Worm (Caenorhabditis elegans) whole organism, late embryonic: ENCODE data around the gene F58A4.6.

Source experiments
- ahr-1 ChIP-seq: sonication (generic microtip); optimal IDR thresholded peaks from 2 replicates; lab custom pipeline; 2016; ENCODE audit warnings: missing genetic modification characterization, missing compliant biosample characterization
- ceh-18 ChIP-seq: sonication (generic microtip); optimal IDR thresholded peaks from 2 replicates; lab custom pipeline; 2016; ENCODE audit warnings: missing genetic modification characterization, missing compliant biosample characterization
- che-1 ChIP-seq: sonication (generic microtip); optimal IDR thresholded peaks from 2 replicates; lab custom pipeline; 2016; ENCODE audit warnings: mild to moderate bottlenecking, missing genetic modification characterization, missing compliant biosample characterization
- dmd-4 ChIP-seq: sonication (generic microtip); optimal IDR thresholded peaks from 2 replicates; lab custom pipeline; 2016; ENCODE audit warnings: borderline replicate concordance, missing genetic modification characterization, missing compliant biosample characterization
- dve-1 ChIP-seq: sonication (generic microtip); optimal IDR thresholded peaks from 2 replicates; lab custom pipeline; 2017; ENCODE audit warnings: antibody characterized with exemption, mild to moderate bottlenecking, missing genetic modification characterization, missing compliant biosample characterization
- ets-4 ChIP-seq: sonication (generic microtip); optimal IDR thresholded peaks from 2 replicates; lab custom pipeline; 2016; ENCODE audit warnings: missing genetic modification characterization, missing compliant biosample characterization
- fkh-10 ChIP-seq: fragments of 150-350 bp; optimal IDR thresholded peaks from 2 replicates; lab custom pipeline; 2014; ENCODE audit warnings: missing biosample characterization, missing genetic modification reagents, missing genetic modification characterization
- gmeb-2 ChIP-seq: sonication (generic microtip); optimal IDR thresholded peaks from 2 replicates; lab custom pipeline; 2016; ENCODE audit warnings: missing genetic modification characterization, inconsistent platforms, missing compliant biosample characterization
- hlh-13 ChIP-seq: fragments of 200-800 bp; sonication (Bioruptor generic); optimal IDR thresholded peaks from 2 replicates; lab custom pipeline; 2018; ENCODE audit warnings: mild to moderate bottlenecking, missing genetic modification characterization, missing compliant biosample characterization
- hlh-15 ChIP-seq: sonication (generic microtip); optimal IDR thresholded peaks from 2 replicates; lab custom pipeline; 2016; ENCODE audit warnings: missing genetic modification characterization, missing compliant biosample characterization
- hlh-30 ChIP-seq: sonication (generic microtip); optimal IDR thresholded peaks from 2 replicates; lab custom pipeline; 2017; ENCODE audit warnings: antibody characterized with exemption, missing genetic modification characterization, missing compliant biosample characterization; ENCODE audit not compliant: insufficient read depth
- hlh-8 ChIP-seq: sonication (generic microtip); optimal IDR thresholded peaks from 2 replicates; lab custom pipeline; 2016; ENCODE audit warnings: missing genotype, missing genetic modification characterization, missing compliant biosample characterization
- lin-11 ChIP-seq: fragments of 200-800 bp; sonication (Bioruptor generic); optimal IDR thresholded peaks from 2 replicates; lab custom pipeline; 2018; ENCODE audit warnings: mild to moderate bottlenecking, missing genetic modification characterization, missing compliant biosample characterization
- mec-3 ChIP-seq: sonication (generic microtip); optimal IDR thresholded peaks from 2 replicates; lab custom pipeline; 2016; ENCODE audit warnings: borderline replicate concordance, missing genetic modification characterization, missing compliant biosample characterization
- nfya-1 ChIP-seq: sonication (generic microtip); optimal IDR thresholded peaks from 2 replicates; lab custom pipeline; 2017; ENCODE audit warnings: missing genetic modification characterization, mild to moderate bottlenecking, missing compliant biosample characterization, antibody characterized with exemption, moderate library complexity
- nhr-232 ChIP-seq: sonication (generic microtip); optimal IDR thresholded peaks from 2 replicates; lab custom pipeline; 2016; ENCODE audit warnings: missing genetic modification characterization, missing compliant biosample characterization
- odd-2 ChIP-seq: sonication (generic microtip); optimal IDR thresholded peaks from 2 replicates; lab custom pipeline; 2017; ENCODE audit warnings: antibody characterized with exemption, mild to moderate bottlenecking, missing genetic modification characterization, missing compliant biosample characterization
- pax-1 ChIP-seq: fragments of 150-350 bp; optimal IDR thresholded peaks from 2 replicates; lab custom pipeline; 2014; ENCODE audit warnings: missing biosample characterization, missing genetic modification characterization
- pha-2 ChIP-seq: sonication (generic microtip); optimal IDR thresholded peaks from 2 replicates; lab custom pipeline; 2017; ENCODE audit warnings: mild to moderate bottlenecking, missing genetic modification characterization, missing compliant biosample characterization
- sox-4 ChIP-seq: sonication (generic microtip); optimal IDR thresholded peaks from 2 replicates; lab custom pipeline; 2017; ENCODE audit warnings: mild to moderate bottlenecking, missing genetic modification characterization, inconsistent platforms, missing compliant biosample characterization
- tbx-2 ChIP-seq: sonication (generic microtip); optimal IDR thresholded peaks from 2 replicates; lab custom pipeline; 2016; ENCODE audit warnings: missing genetic modification characterization, missing compliant biosample characterization
- unc-42 ChIP-seq: sonication (generic microtip); optimal IDR thresholded peaks from 2 replicates; lab custom pipeline; 2016; ENCODE audit warnings: missing genotype, missing genetic modification characterization, missing compliant biosample characterization
- zip-5 ChIP-seq: sonication (generic microtip); optimal IDR thresholded peaks from 2 replicates; lab custom pipeline; 2016; ENCODE audit warnings: missing genetic modification characterization, missing compliant biosample characterization

The F58A4.6 gene

DNA sequence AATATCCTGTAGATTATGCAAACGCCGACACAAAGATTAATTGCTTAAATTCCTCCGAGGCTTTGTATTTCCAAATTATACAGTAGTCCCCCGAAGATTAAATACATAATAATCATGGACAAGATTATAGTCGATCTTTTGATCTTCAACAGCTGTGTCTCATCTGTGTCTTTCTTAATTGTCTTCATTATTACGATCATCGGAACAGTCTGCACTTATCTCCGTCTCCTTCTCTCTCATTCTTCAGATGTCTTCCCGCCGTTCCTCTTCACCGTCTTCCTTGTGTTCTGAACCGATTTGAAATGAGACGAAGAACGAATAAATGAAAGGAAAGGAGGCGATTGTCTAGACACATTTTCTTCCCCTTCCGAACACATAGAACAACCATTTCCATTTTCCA is 46.8 kb downstream of the F58A4.6 start:
- no peak for TF ChIP-seq hlh-15
- TF ChIP-seq hlh-8 (tag; lab: Kevin White, UChicago), result peak; percentile 40

DNA sequence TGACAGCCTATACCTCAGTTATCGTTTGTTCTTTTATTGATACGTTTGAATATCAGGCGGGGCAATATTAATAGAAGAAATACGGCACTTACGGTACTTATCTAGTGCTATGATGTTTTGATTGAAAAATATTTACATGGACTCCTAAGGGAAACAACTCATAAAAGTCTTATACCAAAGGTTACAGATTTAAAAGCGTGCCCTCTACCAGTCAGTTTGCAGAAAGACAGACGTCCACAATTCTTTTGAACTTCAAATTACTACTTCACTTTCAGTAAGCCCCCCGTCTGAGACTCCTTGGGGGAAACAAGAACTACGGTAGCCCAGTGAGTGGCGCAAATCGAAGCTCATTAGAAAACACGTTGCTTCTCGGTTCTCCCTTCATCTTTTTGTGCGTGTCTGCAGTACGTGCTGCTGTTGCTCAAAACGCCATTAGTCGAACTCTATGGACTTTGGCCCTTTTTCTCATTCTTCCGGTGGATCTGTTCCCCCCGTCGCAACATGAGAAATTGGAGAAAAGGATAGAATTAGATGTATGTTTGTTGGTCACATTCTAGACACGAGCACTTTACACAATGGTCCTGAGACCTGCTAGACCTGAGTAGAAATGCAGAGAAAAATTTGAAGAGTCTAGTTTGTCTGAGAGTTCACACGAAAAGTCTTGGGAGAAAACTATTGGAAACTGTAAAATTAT is 48.1 kb downstream of the F58A4.6 start:
- TF ChIP-seq ceh-18 (peak; percentile 49), pax-1 (no peak), ets-4 (tag; lab: Kevin White, UChicago) (no peak), nfya-1 (tag; lab: Kevin White, UChicago) (no peak), hlh-13 (GFP tag; lab: Kevin White, UChicago) (no peak)

- TF ChIP-seq mec-3 (tag; lab: Kevin White, UChicago) (no peak), lin-11 (no peak), zip-5 (tag; lab: Kevin White, UChicago) (no peak), che-1 (tag; lab: Kevin White, UChicago) (no peak), ahr-1 (tag; lab: Kevin White, UChicago) (no peak)
Observed at ce11 chrIII:9663943-9664342, 49.7 kb downstream of the F58A4.6 start.

DNA sequence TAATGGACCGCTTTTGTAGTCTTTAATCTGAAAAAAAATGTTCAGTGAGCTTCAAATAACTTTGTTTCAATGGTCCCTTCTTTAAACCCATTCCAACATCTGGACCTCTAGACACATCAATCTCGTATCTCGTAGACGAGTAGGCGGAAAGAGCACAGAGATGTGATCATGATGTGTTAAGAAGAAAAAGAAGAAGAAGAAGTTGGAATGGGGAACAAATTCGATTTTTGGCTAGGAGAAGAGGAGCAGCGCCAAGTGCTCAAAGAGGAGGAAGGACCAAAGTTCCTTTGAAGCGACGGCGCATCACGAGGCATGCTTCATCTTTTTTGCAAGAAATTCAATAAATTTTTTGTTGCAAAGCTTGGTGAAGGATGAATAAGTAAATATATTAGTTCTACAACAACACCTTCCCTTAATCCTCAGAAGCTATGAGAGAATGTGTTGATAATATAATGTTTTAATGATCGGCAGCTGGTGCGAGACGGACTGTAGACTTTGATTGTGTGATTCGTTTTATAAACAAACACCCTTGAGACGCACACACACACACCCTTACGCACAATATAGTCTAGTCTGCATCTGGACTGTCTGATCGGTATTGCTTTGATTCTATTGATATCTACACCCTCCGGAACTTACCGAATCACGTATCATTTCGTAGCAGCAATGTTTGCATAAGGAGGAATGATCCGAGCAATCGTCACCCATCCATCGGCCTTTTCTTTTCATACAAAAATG is 50.4 kb downstream of the F58A4.6 start:
- TF ChIP-seq pha-2 (tag; lab: Kevin White, UChicago), result no peak
- TF ChIP-seq gmeb-2 (tag; lab: Kevin White, UChicago), result no peak
- TF ChIP-seq dve-1 (tag; lab: Kevin White, UChicago), result no peak
- no peak for TF ChIP-seq fkh-10
- no peak for TF ChIP-seq nhr-232
- TF ChIP-seq odd-2 (tag; lab: Kevin White, UChicago), result peak; percentile 13
- no peak for TF ChIP-seq dmd-4
- TF ChIP-seq sox-4 (tag; lab: Kevin White, UChicago), result no peak
- no peak for TF ChIP-seq zip-5 (tag; lab: Kevin White, UChicago)
- TF ChIP-seq tbx-2 (tag; lab: Kevin White, UChicago), result no peak
- no peak for TF ChIP-seq hlh-15
- peak; percentile 46 for TF ChIP-seq unc-42 (tag; lab: Kevin White, UChicago)
- no peak for TF ChIP-seq hlh-30
